Fruit fly (Drosophila melanogaster) whole organism, embryonic: ENCODE data around the gene osp.

Experiments used
- Atf6 ChIP-seq: fragments of 200-800 bp; sonication (Bioruptor generic); IDR thresholded peaks from 2 replicates; pipeline ENCODE4 v1.3.6; 2022; ENCODE audit warnings: missing biosample characterization, missing genetic modification characterization
- CG12299 ChIP-seq: fragments of 200-800 bp; sonication (Bioruptor generic); optimal IDR thresholded peaks from 2 replicates; lab custom pipeline; 2018; ENCODE audit warnings: missing biosample characterization, mild to moderate bottlenecking, missing genetic modification characterization
- CG12769 ChIP-seq: fragments of 200-800 bp; sonication (Bioruptor generic); optimal IDR thresholded peaks from 2 replicates; lab custom pipeline; 2019; ENCODE audit warnings: missing biosample characterization, mild to moderate bottlenecking, missing genetic modification characterization, moderate library complexity
- CG13296 ChIP-seq: fragments of 200-800 bp; sonication (Bioruptor generic); optimal IDR thresholded peaks from 3 replicates; lab custom pipeline; 2018; ENCODE audit warnings: missing biosample characterization, mild to moderate bottlenecking, missing genetic modification characterization
- CG13894 ChIP-seq: fragments of 200-800 bp; sonication (Bioruptor generic); optimal IDR thresholded peaks from 3 replicates; lab custom pipeline; 2018; ENCODE audit warnings: missing biosample characterization, mild to moderate bottlenecking, missing genetic modification characterization, moderate library complexity
- CG14441 ChIP-seq: fragments of 200-800 bp; sonication (Bioruptor generic); IDR thresholded peaks from 2 replicates; pipeline ENCODE4 v1.3.6; 2022; ENCODE audit warnings: missing biosample characterization, missing genetic modification characterization
- CG15269 ChIP-seq: fragments of 200-800 bp; sonication (Bioruptor generic); optimal IDR thresholded peaks from 2 replicates; lab custom pipeline; 2018; ENCODE audit warnings: missing biosample characterization, mild to moderate bottlenecking, missing genetic modification characterization, moderate library complexity
- CG15514 ChIP-seq: fragments of 200-800 bp; sonication (Bioruptor generic); optimal IDR thresholded peaks from 3 replicates; lab custom pipeline; 2017; ENCODE audit warnings: missing biosample characterization, missing genetic modification characterization, mild to moderate bottlenecking, moderate library complexity, missing genetic modification reagents
- CG15601 ChIP-seq: fragments of 200-800 bp; sonication (Bioruptor generic); optimal IDR thresholded peaks from 3 replicates; lab custom pipeline; 2019; ENCODE audit warnings: missing biosample characterization, mild to moderate bottlenecking, missing genetic modification characterization, moderate library complexity
- CG18476 ChIP-seq: fragments of 200-800 bp; sonication (Bioruptor generic); optimal IDR thresholded peaks from 2 replicates; lab custom pipeline; 2016; ENCODE audit warnings: missing biosample characterization, mild to moderate bottlenecking, missing genetic modification characterization
- CG2875 ChIP-seq: fragments of 200-800 bp; sonication (Bioruptor generic); optimal IDR thresholded peaks from 2 replicates; lab custom pipeline; 2017; ENCODE audit warnings: missing biosample characterization, mild to moderate bottlenecking, missing genetic modification characterization, missing genetic modification reagents
- CG3065 ChIP-seq: fragments of 200-800 bp; sonication (Bioruptor generic); optimal IDR thresholded peaks from 2 replicates; lab custom pipeline; 2016; ENCODE audit warnings: missing biosample characterization, missing genetic modification characterization
- CG7928 ChIP-seq: fragments of 200-800 bp; sonication (Bioruptor generic); optimal IDR thresholded peaks from 2 replicates; lab custom pipeline; 2017; ENCODE audit warnings: missing biosample characterization, mild to moderate bottlenecking, missing genetic modification characterization
- CG8281 ChIP-seq: fragments of 200-800 bp; sonication (Bioruptor generic); optimal IDR thresholded peaks from 2 replicates; lab custom pipeline; 2018; ENCODE audit warnings: missing biosample characterization, mild to moderate bottlenecking, missing genetic modification characterization, moderate library complexity
- CHES-1-like ChIP-seq: fragments of 200-800 bp; sonication (Bioruptor generic); optimal IDR thresholded peaks from 2 replicates; lab custom pipeline; 2016; ENCODE audit warnings: missing biosample characterization, missing genetic modification characterization
- D19A ChIP-seq: fragments of 200-800 bp; optimal IDR thresholded peaks from 3 replicates; lab custom pipeline; 2019; ENCODE audit warnings: missing biosample characterization, mild to moderate bottlenecking, missing genetic modification characterization, moderate library complexity
- Deaf1 ChIP-seq: fragments of 200-800 bp; optimal IDR thresholded peaks from 3 replicates; lab custom pipeline; 2019; ENCODE audit warnings: missing biosample characterization, mild to moderate bottlenecking, missing genetic modification characterization, moderate library complexity
- Dfd ChIP-seq, 2 experiments: fragments of >200 bp; optimal IDR thresholded peaks; 2 replicates each; lab custom pipeline; 2017; ENCODE audit warnings: missing biosample characterization in 2 of 2, missing genetic modification characterization in 2 of 2
- Eip74EF ChIP-seq, 2 experiments: fragments of 200-800 bp in 1 of 2; fragments of >200 bp in 1 of 2; sonication (Bioruptor generic) in 1 of 2; optimal IDR thresholded peaks; 2 replicates each; lab custom pipeline; 2017 to 2019; ENCODE audit warnings: missing biosample characterization in 2 of 2, missing genetic modification characterization in 2 of 2, mild to moderate bottlenecking in 1 of 2, moderate library complexity in 1 of 2
- Hey ChIP-seq: fragments of 200-800 bp; sonication (Bioruptor generic); optimal IDR thresholded peaks from 3 replicates; lab custom pipeline; 2018; ENCODE audit warnings: missing biosample characterization, mild to moderate bottlenecking, missing genetic modification characterization
- Hmr ChIP-seq: fragments of 200-800 bp; sonication (Bioruptor generic); optimal IDR thresholded peaks from 3 replicates; lab custom pipeline; 2017; ENCODE audit warnings: mild to moderate bottlenecking, missing biosample characterization, missing genetic modification reagents, missing genetic modification characterization
- Lhr ChIP-seq: fragments of 200-800 bp; sonication (Bioruptor generic); optimal IDR thresholded peaks from 3 replicates; lab custom pipeline; 2017; ENCODE audit warnings: mild to moderate bottlenecking, missing biosample characterization, missing genetic modification reagents, missing genetic modification characterization
- Med ChIP-seq: fragments of 200-800 bp; sonication (Bioruptor generic); peaks from one replicate; lab custom pipeline; 2016; ENCODE audit warnings: missing biosample characterization, missing genetic modification characterization, mild to moderate bottlenecking, inconsistent platforms, moderate library complexity
- Mrtf ChIP-seq: fragments of 200-800 bp; sonication (Bioruptor generic); IDR thresholded peaks from 3 replicates; pipeline ENCODE4 v1.3.6; 2022; ENCODE audit warnings: missing biosample characterization, missing genetic modification characterization
- NfI ChIP-seq: fragments of 200-800 bp; sonication (Bioruptor generic); optimal IDR thresholded peaks from 3 replicates; lab custom pipeline; 2018; ENCODE audit warnings: missing biosample characterization, mild to moderate bottlenecking, missing genetic modification characterization, moderate library complexity
- Spps ChIP-seq: fragments of 200-800 bp; sonication (Bioruptor generic); optimal IDR thresholded peaks from 2 replicates; lab custom pipeline; 2018; ENCODE audit warnings: missing biosample characterization, mild to moderate bottlenecking, missing genetic modification characterization
- Taf1 ChIP-seq: fragments of 200-800 bp; sonication (Bioruptor generic); IDR thresholded peaks from 2 replicates; pipeline ENCODE4 v1.3.6; 2022; ENCODE audit warnings: missing biosample characterization, missing genetic modification characterization
- Vsx1 ChIP-seq: fragments of 200-800 bp; sonication (Bioruptor generic); optimal IDR thresholded peaks from 2 replicates; lab custom pipeline; 2017; ENCODE audit warnings: missing biosample characterization, mild to moderate bottlenecking, missing genetic modification characterization, missing genetic modification reagents
- al ChIP-seq: fragments of 200-800 bp; sonication (Bioruptor generic); IDR thresholded peaks from 2 replicates; pipeline ENCODE4 v1.3.6; 2022; ENCODE audit warnings: missing biosample characterization, missing genetic modification characterization
- bcd ChIP-seq: fragments of 200-800 bp; sonication (Bioruptor generic); optimal IDR thresholded peaks from 2 replicates; lab custom pipeline; 2017; ENCODE audit warnings: missing biosample characterization, mild to moderate bottlenecking, missing genetic modification characterization
- bowl ChIP-seq: fragments of 200-800 bp; sonication (Bioruptor generic); IDR thresholded peaks from 2 replicates; pipeline ENCODE4 v1.3.6; 2022; ENCODE audit warnings: missing biosample characterization, missing genetic modification characterization
- cas ChIP-seq: fragments of 200-800 bp; sonication (Bioruptor generic); IDR thresholded peaks from 2 replicates; pipeline ENCODE4 v1.3.6; 2022; ENCODE audit warnings: missing biosample characterization, missing genetic modification characterization
- caup ChIP-seq: fragments of 200-800 bp; sonication (Bioruptor generic); optimal IDR thresholded peaks from 3 replicates; lab custom pipeline; 2017; ENCODE audit warnings: missing biosample characterization, mild to moderate bottlenecking, missing genetic modification characterization, moderate library complexity; ENCODE audit not compliant: severe bottlenecking
- chinmo ChIP-seq: fragments of 200-800 bp; sonication (Bioruptor generic); IDR thresholded peaks from 4 replicates; pipeline ENCODE4 v1.3.6; 2022; ENCODE audit warnings: missing biosample characterization, missing genetic modification characterization; ENCODE audit not compliant: partially characterized antibody
- dm ChIP-seq: fragments of 200-800 bp; sonication (Bioruptor generic); optimal IDR thresholded peaks from 3 replicates; lab custom pipeline; 2016; ENCODE audit warnings: missing biosample characterization, missing genetic modification characterization
- ftz-f1 ChIP-seq: fragments of 200-800 bp; sonication (Bioruptor generic); optimal IDR thresholded peaks from 2 replicates; lab custom pipeline; 2016; ENCODE audit warnings: missing biosample characterization, missing genetic modification characterization
- her ChIP-seq: fragments of 200-800 bp; sonication (Bioruptor generic); optimal IDR thresholded peaks from 2 replicates; lab custom pipeline; 2016; ENCODE audit warnings: missing biosample characterization, missing genetic modification characterization
- kni ChIP-seq: fragments of 200-800 bp; sonication (Bioruptor generic); optimal IDR thresholded peaks from 3 replicates; lab custom pipeline; 2017; ENCODE audit warnings: mild to moderate bottlenecking, missing biosample characterization, missing genetic modification reagents, missing genetic modification characterization
- lab ChIP-seq: fragments of 200-800 bp; sonication (Bioruptor generic); optimal IDR thresholded peaks from 3 replicates; lab custom pipeline; 2017; ENCODE audit warnings: missing biosample characterization, missing genetic modification characterization, mild to moderate bottlenecking, moderate library complexity, missing genetic modification reagents
- nerfin-1 ChIP-seq: fragments of 200-800 bp; sonication (Bioruptor generic); optimal IDR thresholded peaks from 3 replicates; lab custom pipeline; 2019; ENCODE audit warnings: missing biosample characterization, mild to moderate bottlenecking, missing genetic modification characterization, moderate library complexity
- psq ChIP-seq: fragments of 200-800 bp; sonication (Bioruptor generic); optimal IDR thresholded peaks from 2 replicates; lab custom pipeline; 2017; ENCODE audit warnings: missing biosample characterization, missing genetic modification characterization
- pzg ChIP-seq: fragments of 200-800 bp; sonication (Bioruptor generic); optimal IDR thresholded peaks from 3 replicates; lab custom pipeline; 2018; ENCODE audit warnings: missing biosample characterization, mild to moderate bottlenecking, missing genetic modification characterization, moderate library complexity
- row ChIP-seq: fragments of 200-800 bp; sonication (Bioruptor generic); IDR thresholded peaks from 3 replicates; pipeline ENCODE4 v1.3.6; 2022; ENCODE audit warnings: missing biosample characterization, missing genetic modification characterization
- salm ChIP-seq: fragments of 200-800 bp; sonication (Bioruptor generic); optimal IDR thresholded peaks from 2 replicates; lab custom pipeline; 2018; ENCODE audit warnings: missing biosample characterization, mild to moderate bottlenecking, missing genetic modification characterization
- sd ChIP-seq: fragments of 200-800 bp; sonication (Bioruptor generic); optimal IDR thresholded peaks from 3 replicates; lab custom pipeline; 2018; ENCODE audit warnings: missing biosample characterization, mild to moderate bottlenecking, missing genetic modification characterization, moderate library complexity
- sens ChIP-seq: fragments of 200-800 bp; sonication (Bioruptor generic); peaks from one replicate; lab custom pipeline; 2016; ENCODE audit warnings: missing biosample characterization, missing genetic modification characterization
- slbo ChIP-seq: fragments of 200-800 bp; sonication (Bioruptor generic); IDR thresholded peaks from 2 replicates; pipeline ENCODE4 v1.3.6; 2022; ENCODE audit warnings: missing biosample characterization, missing genetic modification characterization
- vvl ChIP-seq: fragments of 200-800 bp; sonication (Bioruptor generic); IDR thresholded peaks from 2 replicates; pipeline ENCODE4 v1.3.6; 2022; ENCODE audit warnings: missing biosample characterization, missing genetic modification characterization

Gene osp

DNA sequence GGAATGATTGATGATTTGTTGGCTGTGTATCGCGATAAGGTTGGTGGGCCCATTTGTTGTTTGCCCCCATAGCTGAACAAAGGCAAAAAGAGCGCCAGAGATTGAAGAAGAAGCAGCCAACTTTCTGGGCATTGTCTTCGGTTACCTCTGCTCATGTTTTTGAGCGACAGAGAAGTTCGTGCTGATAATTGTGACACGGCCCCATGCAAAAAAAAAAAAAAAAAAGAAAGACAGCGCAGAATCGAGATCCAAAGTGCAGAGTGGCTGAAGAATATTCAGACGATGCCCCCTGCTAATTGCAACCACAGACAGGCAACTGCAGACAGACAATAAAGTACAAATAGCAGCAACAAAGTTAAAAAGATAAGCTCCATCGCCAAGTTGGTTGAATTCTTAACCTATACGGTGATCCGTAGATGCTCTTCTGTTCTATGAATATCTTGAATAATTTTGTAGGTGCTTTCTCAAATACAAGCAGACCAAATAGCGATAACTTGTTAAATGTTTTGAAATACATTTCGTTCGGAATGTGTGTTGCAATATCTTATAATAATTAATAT is 6.7 kb downstream of the osp start:
- TF ChIP-seq Med (GFP tag; lab: Kevin White, UChicago): peak; percentile 41
- no peak for TF ChIP-seq CHES-1-like (GFP tag; lab: Kevin White, UChicago)
- no peak for TF ChIP-seq psq (GFP tag; lab: Kevin White, UChicago)
- 0 out of 2 replicates have a peak, but pooled peaks have one; percentile 1 for TF ChIP-seq Atf6
- peak; percentile 46 for TF ChIP-seq D19A
- TF ChIP-seq Mrtf (GFP tag; lab: Robert Waterston, UW): no peak
- TF ChIP-seq, all 482 proteins: peak for 3

DNA sequence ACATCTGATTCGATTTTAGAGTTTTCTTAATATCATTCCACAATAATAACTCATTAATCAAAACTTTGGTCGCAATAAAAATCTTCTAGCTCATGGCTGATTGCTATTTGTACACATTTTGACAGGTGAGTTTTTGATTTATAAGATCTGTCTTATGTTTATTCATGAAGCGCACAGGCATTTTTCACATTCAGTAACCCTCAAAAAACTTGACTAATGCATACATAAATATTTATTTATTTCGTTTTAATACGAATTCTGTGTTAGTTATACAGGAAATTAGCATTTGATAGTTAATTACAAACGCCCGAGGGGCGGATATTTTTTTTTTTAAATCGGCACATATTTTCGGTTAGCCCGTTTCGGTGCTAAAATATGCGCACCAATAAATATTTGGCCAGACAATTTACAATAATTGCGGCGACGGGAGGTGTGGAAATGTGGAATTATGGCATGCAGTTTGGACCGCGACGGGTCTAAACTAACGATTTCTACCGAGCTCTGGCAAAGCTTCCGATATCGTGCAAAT is 8.7 kb downstream of the osp start:
- TF ChIP-seq lab (GFP tag; lab: Kevin White, UChicago) (peak; percentile 10), Deaf1 (tag; lab: Kevin White, UChicago) (no peak), vvl (GFP tag; lab: Robert Waterston, UW) (peak; percentile 64), CG15514 (GFP tag; lab: Kevin White, UChicago) (no peak), chinmo (peak; percentile 71; the same call in 2 of the 4 replicates), sens (peak; percentile 24), her (no peak), slbo (GFP tag; lab: Robert Waterston, UW) (no peak), pzg (GFP tag; lab: Kevin White, UChicago) (no peak), caup (GFP tag; lab: Kevin White, UChicago) (peak; percentile 2), CG3065 (GFP tag; lab: Kevin White, UChicago) (no peak), CG15601 (no peak), kni (GFP tag; lab: Kevin White, UChicago) (no peak), nerfin-1 (tag; lab: Kevin White, UChicago) (no peak), Lhr (GFP tag; lab: Kevin White, UChicago) (no peak), sd (tag; lab: Kevin White, UChicago) (peak; percentile 64), CG7928 (no peak), salm (peak; percentile 6), CG13296 (peak; percentile 29), CG18476 (GFP tag; lab: Kevin White, UChicago) (no peak), Dfd (GFP tag; optimal IDR thresholded peaks at IDR 0.05; lab: Kevin White, UChicago) (no peak), Spps (no peak), bowl (GFP tag; lab: Robert Waterston, UW) (no peak), CG12299 (tag; lab: Kevin White, UChicago) (no peak), al (no peak), cas (GFP tag; lab: Robert Waterston, UW) (no peak), bcd (GFP tag; lab: Kevin White, UChicago) (no peak), CG15269 (tag; lab: Kevin White, UChicago) (no peak)

DNA sequence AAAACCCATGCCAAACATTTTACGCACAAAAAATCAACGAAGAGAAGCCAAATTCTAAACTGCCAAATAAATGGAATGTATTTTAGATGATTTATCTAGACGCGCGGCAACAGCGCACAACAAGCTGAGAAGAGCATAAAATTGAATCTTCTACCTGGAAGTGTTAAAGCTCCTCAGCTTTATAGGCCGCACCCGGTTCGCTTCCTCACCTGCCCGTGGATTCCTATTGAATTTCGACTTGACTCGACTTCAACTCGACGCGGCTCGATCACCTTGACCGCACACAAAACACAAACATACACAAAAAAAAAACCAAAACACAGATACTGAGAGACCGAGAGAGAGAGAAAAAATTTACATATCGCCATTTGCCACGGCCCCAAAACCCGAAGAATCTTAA is 9.5 kb downstream of the osp start:
- no peak for TF ChIP-seq CG2875 (GFP tag; lab: Kevin White, UChicago)
- TF ChIP-seq CG8281 (tag; lab: Kevin White, UChicago): no peak
- TF ChIP-seq Taf1 (GFP tag; lab: Robert Waterston, UW): no peak
- no peak for TF ChIP-seq Hmr (GFP tag; lab: Kevin White, UChicago)
- TF ChIP-seq Hey (tag; lab: Kevin White, UChicago): no peak
- no peak for TF ChIP-seq row (GFP tag; lab: Robert Waterston, UW)
- TF ChIP-seq CG13894 (tag; lab: Kevin White, UChicago): peak; percentile 5
- TF ChIP-seq sd (tag; lab: Kevin White, UChicago): peak; percentile 61
- TF ChIP-seq ftz-f1 (GFP tag; lab: Kevin White, UChicago): peak; percentile 15
- peak; percentile 84 for TF ChIP-seq CG12769 (tag; lab: Kevin White, UChicago)
- no peak for TF ChIP-seq dm (GFP tag; lab: Kevin White, UChicago)
- no peak for TF ChIP-seq NfI (GFP tag; lab: Kevin White, UChicago)
- TF ChIP-seq CG14441 (GFP tag; lab: Robert Waterston, UW): 0 out of 2 replicates have a peak, but pooled peaks have one; percentile 12
- TF ChIP-seq chinmo: peak; percentile 84; the same call in 2 of the 4 replicates
- peak in 1 of 2 experiments; percentile 40 for TF ChIP-seq Eip74EF (GFP tag; optimal IDR thresholded peaks at IDR 0.05; lab: Kevin White, UChicago)
- TF ChIP-seq Mrtf (GFP tag; lab: Robert Waterston, UW): no peak
- TF ChIP-seq Vsx1 (GFP tag; lab: Kevin White, UChicago): no peak
